Worm (Caenorhabditis elegans): ENCODE results near the gene brd-1.

brd-1 gene

ce11 chrIII:6863901-6864300 lies 25.4 kb downstream of the brd-1 start, which contains the start of gene sma-3:
Gene sma-3 (minus strand): TSS chrIII:6863968.
- TF ChIP-seq ama-1 (optimal IDR thresholded peaks at IDR 0.05) (no peak), dmd-4 (tag; optimal IDR thresholded peaks at IDR 0.05) (no peak), lin-13 (GFP tag; optimal IDR thresholded peaks at IDR 0.05) (no peak), peb-1 (tag; optimal IDR thresholded peaks at IDR 0.05) (no peak), ztf-4 (tag; optimal IDR thresholded peaks at IDR 0.05) (no peak), C34F6.9 (tag; optimal IDR thresholded peaks at IDR 0.05) (peak; percentile 49), lsy-2 (tag; optimal IDR thresholded peaks at IDR 0.05) (peak in 1 of 2 experiments; percentile 5), unc-39 (tag; optimal IDR thresholded peaks at IDR 0.05) (no peak), mab-5 (tag; optimal IDR thresholded peaks at IDR 0.05) (no peak), nhr-129 (tag; optimal IDR thresholded peaks at IDR 0.05) (peak; percentile 1), nhr-23 (tag; optimal IDR thresholded peaks at IDR 0.05) (no peak), elt-1 (tag; optimal IDR thresholded peaks at IDR 0.05) (no peak), lin-39 (tag; optimal IDR thresholded peaks at IDR 0.05) (no peak), skn-1 (tag; optimal IDR thresholded peaks at IDR 0.05) (no peak), unc-55 (GFP tag; optimal IDR thresholded peaks at IDR 0.05) (no peak), Y55F3AM.14 (GFP tag; optimal IDR thresholded peaks at IDR 0.05) (no peak), F13H6.1 (tag; optimal IDR thresholded peaks at IDR 0.05) (no peak), sem-4 (tag; optimal IDR thresholded peaks at IDR 0.05) (no peak), lin-11 (tag; optimal IDR thresholded peaks at IDR 0.05) (no peak), elt-3 (tag; optimal IDR thresholded peaks at IDR 0.05) (no peak), mbf-1 (tag; optimal IDR thresholded peaks at IDR 0.05) (no peak), ceh-82 (tag; optimal IDR thresholded peaks at IDR 0.05) (no peak), nhr-25 (tag; optimal IDR thresholded peaks at IDR 0.05) (no peak), blmp-1 (tag; optimal IDR thresholded peaks at IDR 0.05; ENCODE audit: insufficient read depth) (peak; percentile 86), nhr-6 (tag; optimal IDR thresholded peaks at IDR 0.05) (no peak), nhr-21 (tag; optimal IDR thresholded peaks at IDR 0.05) (no peak), R02D3.7 (tag; optimal IDR thresholded peaks at IDR 0.05) (no peak), ZK546.5 (tag; optimal IDR thresholded peaks at IDR 0.05) (no peak), sma-3 (GFP tag; optimal IDR thresholded peaks at IDR 0.05) (no peak), nhr-237 (tag; optimal IDR thresholded peaks at IDR 0.05) (no peak), nhr-10 (tag; optimal IDR thresholded peaks at IDR 0.05) (no peak), gmeb-1 (tag; optimal IDR thresholded peaks at IDR 0.05) (peak; percentile 12), snpc-4 (tag; optimal IDR thresholded peaks at IDR 0.05) (no peak), ztf-1 (GFP tag; conservative IDR thresholded peaks at IDR 0.05) (no peak), sma-9 (GFP tag; optimal IDR thresholded peaks at IDR 0.05) (peak; percentile 12), sma-9 (tag; optimal IDR thresholded peaks at IDR 0.05) (no peak), aly-2 (tag; optimal IDR thresholded peaks at IDR 0.05) (no peak), ztf-11 (tag; optimal IDR thresholded peaks at IDR 0.05) (no peak), alr-1 (tag; optimal IDR thresholded peaks at IDR 0.05) (no peak), egl-27 (tag; optimal IDR thresholded peaks at IDR 0.05) (no peak), crh-2 (tag; optimal IDR thresholded peaks at IDR 0.05) (peak; percentile 19), nhr-12 (tag; optimal IDR thresholded peaks at IDR 0.05) (no peak), mdl-1 (tag; optimal IDR thresholded peaks at IDR 0.05) (no peak), ceh-16 (tag; optimal IDR thresholded peaks at IDR 0.05) (no peak), fos-1 (tag; optimal IDR thresholded peaks at IDR 0.05) (peak; percentile 92), nhr-11 (tag; optimal IDR thresholded peaks at IDR 0.05) (no peak)

- TF ChIP-seq ztf-1 (GFP tag; conservative IDR thresholded peaks at IDR 0.05) (no peak), peb-1 (tag; optimal IDR thresholded peaks at IDR 0.05) (no peak)
These were observed 29.8 kb downstream of the brd-1 start, which contains the start of gene clec-158 for ce11 chrIII:6859482-6859881. Gene clec-158 (minus strand): TSS chrIII:6859582.
